Worm (Caenorhabditis elegans): ENCODE data around the gene pkg-2.

Gene pkg-2

DNA sequence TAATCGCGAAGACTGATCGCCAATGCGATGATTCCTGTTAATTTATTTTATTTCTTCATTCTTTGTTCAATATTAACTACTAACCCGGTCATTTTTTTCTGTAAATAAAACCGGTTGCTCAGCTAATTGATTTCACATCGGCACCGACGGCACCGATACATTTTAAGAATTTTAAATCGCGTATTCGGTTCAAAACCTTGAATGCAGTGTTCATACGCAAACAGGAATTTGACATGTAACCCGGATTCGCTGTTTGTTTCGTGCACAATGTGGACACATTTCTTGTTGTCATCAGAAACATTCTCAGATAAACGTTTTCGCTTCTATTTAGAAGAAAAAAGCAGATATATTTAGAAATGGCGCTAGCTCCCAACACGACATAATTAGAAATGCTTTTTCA lies 20.7 kb upstream of the pkg-2 start:
- no peak for TF ChIP-seq lin-15B (tag; optimal IDR thresholded peaks at IDR 0.05)
- no peak for TF ChIP-seq nhr-77 (tag; optimal IDR thresholded peaks at IDR 0.05)
- TF ChIP-seq elt-1 (tag; optimal IDR thresholded peaks at IDR 0.05), result no peak
- no peak for TF ChIP-seq ZK546.5 (tag; optimal IDR thresholded peaks at IDR 0.05)

DNA sequence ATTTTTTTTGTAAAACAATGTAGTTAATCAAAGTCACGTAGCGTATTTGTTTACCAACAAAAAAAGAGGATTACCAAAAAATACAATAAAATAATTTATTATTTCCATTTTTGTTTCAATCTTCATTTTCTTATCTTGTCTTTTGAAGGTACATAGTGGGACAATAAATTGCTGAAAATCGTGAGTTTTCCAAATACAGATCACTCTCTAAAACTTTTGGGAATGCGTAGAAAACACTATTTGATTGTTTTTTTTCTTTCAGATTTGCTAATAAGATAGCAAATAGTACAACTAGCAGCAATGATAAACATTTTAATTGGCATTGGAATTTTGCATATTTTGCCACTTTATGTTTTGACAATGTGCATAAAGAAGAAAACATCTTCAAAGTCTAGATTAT lies 19.3 kb upstream of the pkg-2 start, which contains the start of gene C28C12.1:
TSS of gene C28C12.1 (plus strand) at position 301 of the 400 bp plus-strand sequence.
- TF ChIP-seq ceh-16 (tag; optimal IDR thresholded peaks at IDR 0.05), result no peak
- no peak for TF ChIP-seq hmg-11 (tag; optimal IDR thresholded peaks at IDR 0.05)

DNA sequence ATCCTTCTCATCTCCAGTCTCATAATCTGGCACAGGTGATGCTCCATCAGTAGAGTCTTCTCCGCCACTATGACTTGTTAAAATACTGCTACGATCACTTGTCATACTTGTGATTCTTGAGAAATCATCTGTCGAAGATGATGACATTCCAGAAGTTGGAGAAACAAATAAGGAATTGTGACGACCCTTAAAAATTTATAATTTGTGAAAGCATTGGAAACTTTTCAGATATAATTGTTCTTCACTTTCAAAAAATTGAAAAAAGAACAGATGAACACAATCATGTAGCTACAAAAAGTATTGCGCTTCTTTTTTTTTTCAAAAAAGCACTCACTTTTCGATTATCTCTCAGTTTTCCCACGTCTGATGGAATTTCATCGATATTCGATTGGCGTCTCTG lies 14.7 kb upstream of the pkg-2 start:
- TF ChIP-seq elt-1 (tag; optimal IDR thresholded peaks at IDR 0.05), result no peak

DNA sequence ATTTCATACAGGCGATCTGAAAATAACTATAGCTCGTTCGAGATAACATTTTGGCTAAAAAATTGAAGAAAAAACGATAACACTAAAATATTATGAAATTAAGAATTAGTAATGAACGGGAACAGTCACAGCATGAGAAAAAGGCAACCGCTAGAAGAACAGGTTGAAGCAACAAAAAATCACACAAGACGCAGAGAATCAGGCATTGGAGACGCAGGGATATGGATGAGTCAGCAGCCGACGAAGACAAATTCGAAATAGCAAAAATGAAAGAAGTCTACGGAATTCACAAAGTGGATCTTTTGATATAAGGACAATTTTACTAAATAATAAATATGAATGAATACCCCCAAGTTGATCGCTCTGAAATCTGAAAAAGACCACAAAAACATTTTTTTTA lies 10.2 kb upstream of the pkg-2 start, which contains the start of gene tag-77:
TSS of gene tag-77 (minus strand) at position 15 of the 400 bp plus-strand sequence.
- TF ChIP-seq fos-1 (tag; optimal IDR thresholded peaks at IDR 0.05), result no peak
- TF ChIP-seq nhr-25 (tag; optimal IDR thresholded peaks at IDR 0.05), result peak; percentile 13
- TF ChIP-seq nhr-28 (tag; optimal IDR thresholded peaks at IDR 0.05), result no peak
- no peak for TF ChIP-seq unc-39 (tag; optimal IDR thresholded peaks at IDR 0.05)
- TF ChIP-seq elt-1 (tag; optimal IDR thresholded peaks at IDR 0.05), result no peak
- no peak for TF ChIP-seq zag-1 (tag; optimal IDR thresholded peaks at IDR 0.05)
- no peak for TF ChIP-seq hmg-11 (tag; optimal IDR thresholded peaks at IDR 0.05)
- peak; percentile 50 for TF ChIP-seq snpc-4 (tag; optimal IDR thresholded peaks at IDR 0.05)
- TF ChIP-seq egl-27 (tag; optimal IDR thresholded peaks at IDR 0.05), result no peak
- TF ChIP-seq jun-1 (tag; optimal IDR thresholded peaks at IDR 0.05), result peak; percentile 34
- TF ChIP-seq mdl-1 (tag; optimal IDR thresholded peaks at IDR 0.05), result no peak
- no peak for TF ChIP-seq ztf-11 (tag; optimal IDR thresholded peaks at IDR 0.05)
- no peak for TF ChIP-seq aly-2 (tag; optimal IDR thresholded peaks at IDR 0.05)
- TF ChIP-seq nhr-67 (tag; optimal IDR thresholded peaks at IDR 0.05), result no peak
- no peak for TF ChIP-seq mml-1 (tag; optimal IDR thresholded peaks at IDR 0.05)
- TF ChIP-seq unc-62 (GFP tag; optimal IDR thresholded peaks at IDR 0.05), result no peak
- TF ChIP-seq fkh-10 (GFP tag; optimal IDR thresholded peaks at IDR 0.05), result no peak
- TF ChIP-seq elt-3 (tag; optimal IDR thresholded peaks at IDR 0.05), result no peak

DNA sequence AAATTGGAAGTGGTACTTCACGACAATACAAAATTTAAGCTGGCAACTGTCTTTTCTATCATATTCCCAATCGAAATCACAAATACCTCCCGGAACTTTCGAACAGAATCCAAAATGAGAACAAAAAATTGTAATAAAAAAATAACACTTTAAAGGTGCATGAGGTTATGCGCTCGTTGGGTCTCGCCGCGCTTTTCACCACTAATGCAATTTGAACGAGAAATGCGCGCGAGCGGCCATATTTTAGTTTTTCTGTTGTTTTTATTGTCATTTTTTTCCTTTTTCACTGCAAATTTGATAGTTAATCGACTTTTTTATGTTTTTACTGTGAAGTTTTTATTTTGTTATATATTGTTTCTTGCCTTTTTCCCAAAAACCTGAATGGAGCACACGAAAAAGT lies 9.6 kb upstream of the pkg-2 start, which contains the start of gene mes-6:
TSS of gene mes-6 (plus strand) at position 229 of the 400 bp plus-strand sequence.
- TF ChIP-seq lin-15B (tag; optimal IDR thresholded peaks at IDR 0.05), result peak; percentile 49
- TF ChIP-seq nfya-1 (tag; optimal IDR thresholded peaks at IDR 0.05; ENCODE audit: insufficient read depth), result peak; percentile 57
- peak; percentile 11 for TF ChIP-seq lin-39 (tag; optimal IDR thresholded peaks at IDR 0.05)
- no peak for TF ChIP-seq nhr-28 (tag; optimal IDR thresholded peaks at IDR 0.05)
- peak; percentile 22 for TF ChIP-seq nhr-25 (tag; optimal IDR thresholded peaks at IDR 0.05)
- TF ChIP-seq tbx-2 (tag; optimal IDR thresholded peaks at IDR 0.05), result no peak
- peak; percentile 65 for TF ChIP-seq pha-4 (tag; optimal IDR thresholded peaks at IDR 0.05)
- TF ChIP-seq nhr-43 (tag; optimal IDR thresholded peaks at IDR 0.05; ENCODE audit: poor library complexity, severe bottlenecking), result no peak
- peak; percentile 48 for TF ChIP-seq hmg-11 (tag; optimal IDR thresholded peaks at IDR 0.05)
- peak; percentile 55 for TF ChIP-seq egl-5 (tag; optimal IDR thresholded peaks at IDR 0.05)

DNA sequence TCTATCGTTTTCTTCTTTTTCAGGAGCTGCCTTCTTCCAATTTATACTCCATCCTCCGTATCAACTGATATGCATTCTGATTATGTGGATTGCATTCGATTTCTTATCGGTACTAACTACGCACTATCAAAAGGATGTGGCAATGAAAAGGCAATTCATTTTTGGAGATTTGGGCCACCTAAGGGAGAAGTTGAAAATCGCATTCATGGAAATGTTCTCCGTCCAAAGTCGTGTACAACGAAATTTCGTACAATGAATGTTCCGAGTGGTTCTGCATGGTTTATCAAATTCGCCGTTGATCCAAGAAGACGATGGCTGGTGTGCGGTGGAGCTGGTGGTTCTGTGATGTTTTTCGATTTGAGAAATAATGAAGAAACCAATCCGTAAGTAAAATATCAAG lies 8.0 kb upstream of the pkg-2 start, which contains the start of gene C09G4.4:
TSS of gene C09G4.4 (plus strand) at position 301 of the 400 bp plus-strand sequence.
- TF ChIP-seq daf-12 (tag; optimal IDR thresholded peaks at IDR 0.05) (no peak), zag-1 (tag; optimal IDR thresholded peaks at IDR 0.05) (no peak), eor-1 (tag; optimal IDR thresholded peaks at IDR 0.05) (no peak), nhr-76 (tag; optimal IDR thresholded peaks at IDR 0.05) (no peak), nhr-43 (tag; optimal IDR thresholded peaks at IDR 0.05; ENCODE audit: poor library complexity, severe bottlenecking) (no peak), unc-62 (GFP tag; optimal IDR thresholded peaks at IDR 0.05) (no peak), ztf-4 (tag; optimal IDR thresholded peaks at IDR 0.05) (no peak), ceh-28 (tag; optimal IDR thresholded peaks at IDR 0.05) (no peak), aly-2 (tag; optimal IDR thresholded peaks at IDR 0.05) (no peak), pha-4 (tag; optimal IDR thresholded peaks at IDR 0.05) (no peak), lin-15B (tag; optimal IDR thresholded peaks at IDR 0.05) (no peak), elt-2 (tag; optimal IDR thresholded peaks at IDR 0.05) (no peak), elt-1 (tag; optimal IDR thresholded peaks at IDR 0.05) (no peak), nhr-77 (tag; optimal IDR thresholded peaks at IDR 0.05) (no peak), ztf-11 (tag; optimal IDR thresholded peaks at IDR 0.05) (no peak)
